Worm (Caenorhabditis elegans): ENCODE results near the gene ram-5.

- TF ChIP-seq ceh-82 (tag; optimal IDR thresholded peaks at IDR 0.05): no peak
- no peak for TF ChIP-seq tbx-2 (tag; optimal IDR thresholded peaks at IDR 0.05)
- no peak for TF ChIP-seq unc-62 (GFP tag; optimal IDR thresholded peaks at IDR 0.05)
- TF ChIP-seq ZK546.5 (tag; optimal IDR thresholded peaks at IDR 0.05): no peak
- no peak for TF ChIP-seq fos-1 (tag; optimal IDR thresholded peaks at IDR 0.05)
- no peak for TF ChIP-seq skn-1 (tag; optimal IDR thresholded peaks at IDR 0.05)
- TF ChIP-seq lin-15B (tag; optimal IDR thresholded peaks at IDR 0.05): no peak
- no peak for TF ChIP-seq nhr-11 (tag; optimal IDR thresholded peaks at IDR 0.05)
- TF ChIP-seq sea-2 (GFP tag; optimal IDR thresholded peaks at IDR 0.05): no peak
- no peak for TF ChIP-seq nhr-25 (tag; optimal IDR thresholded peaks at IDR 0.05)
Measured at ce11 chrX:14599245-14599644, 49.3 kb downstream of the ram-5 start, which contains the start of gene C44H4.6.
